Worm (Caenorhabditis elegans): ENCODE measurements around the gene F53A9.9.

Gene F53A9.9

DNA sequence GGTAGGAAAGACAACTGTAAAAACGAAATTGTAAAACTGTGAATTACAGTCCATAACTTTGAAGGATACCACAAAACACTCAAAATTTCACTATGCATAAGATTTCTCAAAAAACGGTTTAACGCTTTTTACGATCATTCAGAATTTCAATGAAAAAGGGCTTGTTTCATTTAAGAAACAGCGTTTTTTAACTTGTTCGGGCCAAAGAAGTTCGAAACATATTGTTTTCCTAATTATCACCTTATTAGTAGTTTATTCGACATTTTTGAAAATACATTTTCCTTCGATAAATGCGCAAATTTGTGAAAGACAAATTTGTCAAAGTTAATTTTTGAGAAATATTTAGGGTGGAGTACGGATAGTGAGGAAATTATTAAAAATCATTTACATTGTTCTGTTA, 15.7 kb downstream of the F53A9.9 start:
- TF ChIP-seq unc-62 (GFP tag; optimal IDR thresholded peaks at IDR 0.05), result no peak

ce11 chrX:8703664-8704356, 16.7 kb downstream of the F53A9.9 start, which contains the start of gene jbts-14:
Gene jbts-14 (plus strand): TSS chrX:8704306.
- no peak for TF ChIP-seq unc-62 (GFP tag; optimal IDR thresholded peaks at IDR 0.05)

DNA sequence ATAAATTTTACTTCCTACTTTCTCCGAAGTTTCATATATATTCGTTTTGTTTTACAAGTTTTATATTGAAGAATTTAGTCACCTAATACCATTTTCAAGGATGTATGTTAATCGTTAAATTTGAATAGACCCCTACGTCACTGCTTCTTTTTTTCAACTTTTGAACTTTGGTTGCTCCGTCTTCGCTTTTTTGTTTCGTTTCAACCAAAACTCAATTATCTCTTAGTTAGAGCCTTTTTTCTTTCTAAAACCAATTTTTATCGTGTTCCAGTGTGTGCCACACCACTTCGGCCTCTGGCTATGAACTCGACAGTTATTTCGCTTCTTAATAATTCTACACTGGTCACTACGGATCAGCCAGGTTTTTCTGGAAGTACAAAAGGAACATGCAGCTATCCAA, 23.0 kb downstream of the F53A9.9 start, which contains the start of gene frpr-8:
frpr-8 (plus strand) TSS at position 301 of the 400 bp plus-strand sequence.
- TF ChIP-seq unc-62 (GFP tag; optimal IDR thresholded peaks at IDR 0.05), result no peak

DNA sequence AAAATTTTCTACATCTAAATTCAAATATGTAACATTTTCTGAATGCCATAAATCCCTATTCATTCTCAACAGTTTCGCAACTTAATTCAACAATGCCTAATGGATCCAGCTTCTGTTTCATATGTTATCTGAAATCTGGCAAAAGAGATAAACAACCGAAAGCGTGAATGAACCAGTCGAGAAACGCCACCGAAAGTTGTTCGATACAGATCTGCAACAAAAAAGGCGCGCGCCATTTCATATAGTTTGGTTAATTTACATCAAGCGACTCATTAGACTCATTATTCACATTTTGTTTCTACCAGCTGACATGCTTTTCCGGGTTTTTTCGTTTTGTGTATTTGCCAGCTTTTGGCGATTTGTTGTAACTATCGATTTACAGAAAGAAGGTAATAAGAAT, 39.0 kb downstream of the F53A9.9 start, which contains the start of gene K09E2.1:
K09E2.1 (plus strand) TSS at position 301 of the 400 bp plus-strand sequence.
- TF ChIP-seq unc-62 (GFP tag; optimal IDR thresholded peaks at IDR 0.05), result no peak

DNA sequence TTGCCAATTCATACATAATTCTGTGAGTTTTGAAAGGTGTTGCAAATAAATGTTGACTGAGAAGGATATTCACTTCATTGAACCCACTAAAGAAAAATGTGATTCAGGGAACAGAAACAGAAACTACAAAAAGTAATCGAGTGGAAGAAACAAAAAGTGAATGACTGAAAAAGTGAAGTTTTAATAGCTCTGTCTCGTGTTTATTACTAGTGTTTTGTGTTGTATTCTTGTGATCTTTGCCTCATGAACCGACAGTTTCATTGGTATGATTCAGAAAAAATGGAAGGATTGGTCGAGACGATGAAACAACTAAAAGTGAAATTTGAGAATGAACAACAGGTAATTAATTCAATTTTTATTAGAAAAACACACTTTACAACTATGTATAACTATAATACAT, 42.7 kb downstream of the F53A9.9 start:
- TF ChIP-seq unc-62 (GFP tag; optimal IDR thresholded peaks at IDR 0.05), result no peak

ce11 chrX:8677320-8677719, 43.2 kb downstream of the F53A9.9 start:
- no peak for TF ChIP-seq unc-62 (GFP tag; optimal IDR thresholded peaks at IDR 0.05)

ce11 chrX:8676088-8676779, 44.3 kb downstream of the F53A9.9 start:
- TF ChIP-seq unc-62 (GFP tag; optimal IDR thresholded peaks at IDR 0.05), result no peak

DNA sequence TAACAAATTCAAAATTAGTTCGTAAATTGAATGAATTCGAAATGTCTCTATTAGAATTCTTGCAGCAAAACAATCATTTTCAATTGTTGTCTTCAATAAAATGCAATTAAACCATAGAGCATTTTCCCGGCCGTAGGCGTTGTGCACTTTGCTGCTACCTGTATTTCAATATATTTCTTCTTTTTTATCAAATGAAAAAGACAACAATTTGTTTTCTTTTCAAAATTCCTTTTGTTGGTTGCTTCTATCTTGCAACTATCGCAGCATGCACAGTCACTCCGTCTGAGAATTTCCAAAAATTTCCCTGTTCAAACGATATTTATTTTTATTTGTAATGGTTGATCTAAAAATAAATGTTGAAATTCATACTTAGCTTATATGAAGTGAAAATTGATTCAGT, 45.4 kb downstream of the F53A9.9 start:
- TF ChIP-seq unc-62 (GFP tag; optimal IDR thresholded peaks at IDR 0.05), result no peak

DNA sequence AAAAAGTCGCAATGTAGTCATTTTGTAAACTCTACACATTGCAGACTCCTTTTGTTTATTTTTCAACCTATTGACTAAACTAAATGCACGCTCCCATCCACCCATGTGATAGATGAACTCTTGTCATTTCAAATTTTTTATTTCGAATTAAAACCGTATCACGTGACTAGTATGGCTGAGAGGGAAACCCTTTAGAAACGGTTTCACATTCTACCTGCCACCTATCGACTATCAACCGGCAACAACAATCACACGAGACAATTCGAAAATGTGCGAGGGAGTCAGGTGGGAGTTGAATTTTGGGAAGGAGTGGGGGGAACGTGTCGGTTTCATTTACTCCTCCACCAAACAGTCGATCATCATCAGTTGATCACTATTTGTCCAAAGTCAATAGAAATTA, 46.0 kb downstream of the F53A9.9 start:
- no peak for TF ChIP-seq unc-62 (GFP tag; optimal IDR thresholded peaks at IDR 0.05)

- no peak for TF ChIP-seq unc-62 (GFP tag; optimal IDR thresholded peaks at IDR 0.05)
These were observed 47.8 kb downstream of the F53A9.9 start, which contains the start of the genes K09E2.2 and K09E2.3 for ce11 chrX:8672760-8673159. Gene K09E2.2 (plus strand): TSS chrX:8673060. Gene K09E2.3 (plus strand): TSS chrX:8673084.

All from whole organism, dauer.